Fruit fly (Drosophila melanogaster): Measurements from ENCODE around the gene Mpc1.

DNA sequence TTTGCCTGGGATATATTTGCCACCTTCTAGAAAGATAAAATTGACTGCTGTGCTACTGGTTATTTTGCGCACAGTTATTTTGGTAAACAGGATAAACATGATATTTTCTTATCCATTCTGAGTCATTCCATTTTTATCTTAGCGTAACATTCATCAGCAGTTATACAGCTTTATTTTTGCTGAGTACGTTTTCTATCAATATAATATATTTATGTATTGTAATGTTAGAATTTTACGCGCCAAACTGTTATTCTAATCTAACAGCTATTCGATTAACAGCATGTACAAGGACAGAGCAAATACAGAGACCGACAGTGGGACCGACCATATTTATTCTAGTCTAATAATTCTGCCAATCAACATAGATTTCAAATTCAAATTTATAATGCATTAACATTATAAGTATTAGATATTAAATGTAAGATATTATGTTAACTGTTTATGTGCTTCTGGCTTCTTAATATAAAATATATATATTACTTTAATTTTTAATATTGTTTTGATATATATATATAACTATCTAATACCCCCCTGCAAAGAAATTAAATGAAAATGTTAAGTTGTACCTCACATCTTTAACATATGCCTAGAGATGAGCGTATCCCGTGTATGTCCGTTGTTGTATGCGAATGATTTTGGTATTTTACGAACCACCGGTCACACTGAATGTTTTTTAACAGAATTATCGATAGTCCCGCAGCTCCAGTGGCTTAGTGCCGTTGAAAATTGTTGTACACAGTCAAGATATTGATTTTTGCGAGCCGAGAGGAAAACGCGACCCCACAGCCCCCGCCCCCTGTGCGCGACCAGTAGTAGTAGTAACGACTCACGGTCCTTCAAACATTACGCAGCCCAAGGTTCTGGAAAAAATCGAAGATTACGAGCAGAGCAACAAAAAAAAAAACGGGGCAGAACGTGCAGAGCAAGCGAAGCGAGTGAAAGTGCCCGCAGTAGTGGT lies 22.3 kb downstream of the Mpc1 start, which contains the start of gene EndoA:
- no peak for TF ChIP-seq CTCF (optimal IDR thresholded peaks at IDR 0.05)
- TF ChIP-seq CG8478 (optimal IDR thresholded peaks at IDR 0.05): no peak
